Fruit fly (Drosophila melanogaster) S2 (cell line): ENCODE measurements around the gene CG6576.

Source experiments
- CG8478 ChIP-seq: fragments of >200 bp; optimal IDR thresholded peaks from 2 replicates; lab custom pipeline; 2018
- CTCF ChIP-seq, 2 experiments: fragments of >200 bp; optimal IDR thresholded peaks; 2 replicates each; lab custom pipeline; 2018

DNA sequence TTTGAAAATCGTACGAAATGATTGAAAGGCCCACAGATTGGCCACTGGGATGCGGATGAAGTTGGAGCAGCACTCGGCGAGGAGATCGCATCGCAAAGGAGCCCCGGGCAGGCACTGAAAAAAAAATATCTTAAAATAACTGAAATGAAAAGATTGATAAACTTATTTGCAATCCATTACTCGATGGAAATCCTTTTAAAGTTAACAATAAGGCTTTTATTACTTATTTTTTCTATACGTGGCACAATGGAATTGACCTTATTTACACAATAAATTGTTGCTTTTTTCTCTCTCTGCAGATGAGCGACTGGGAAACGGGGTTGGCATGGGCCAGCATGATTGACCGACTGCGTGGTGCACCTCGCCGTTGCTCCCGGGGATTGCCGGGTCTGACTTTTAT lies 4.5 kb upstream of the CG6576 start:
- TF ChIP-seq CTCF (optimal IDR thresholded peaks at IDR 0.05; lab: Kevin White, UChicago) (no peak), CG8478 (lab: Kevin White, UChicago) (no peak)
